Fruit fly (Drosophila melanogaster) whole organism, wandering third instar larva: ENCODE measurements around the gene CG12507.

Experiments
- Abd-B ChIP-seq: fragments of >200 bp; optimal IDR thresholded peaks from 2 replicates; lab custom pipeline; 2017; ENCODE audit warnings: missing biosample characterization, missing genetic modification characterization
- CG32264 ChIP-seq: fragments of 200-800 bp; sonication (Bioruptor generic); optimal IDR thresholded peaks from 2 replicates; lab custom pipeline; 2016; ENCODE audit warnings: missing biosample characterization, missing genetic modification characterization
- CG9705 ChIP-seq: fragments of 200-800 bp; sonication (Bioruptor generic); optimal IDR thresholded peaks from 2 replicates; lab custom pipeline; 2018; ENCODE audit warnings: missing biosample characterization, mild to moderate bottlenecking, missing genetic modification characterization
- CrebA ChIP-seq: fragments of 200-800 bp; sonication (Bioruptor generic); optimal IDR thresholded peaks from 2 replicates; lab custom pipeline; 2016; ENCODE audit warnings: missing biosample characterization, mild to moderate bottlenecking, missing genetic modification characterization, borderline replicate concordance
- Dfd ChIP-seq: fragments of >200 bp; optimal IDR thresholded peaks from 2 replicates; lab custom pipeline; 2017; ENCODE audit warnings: missing biosample characterization, missing genetic modification characterization
- Dif ChIP-seq: fragments of 200-275, 200-300 bp; sonication (Bioruptor generic); optimal IDR thresholded peaks from 2 replicates; lab custom pipeline; 2018; ENCODE audit warnings: missing biosample characterization, missing genetic modification characterization; ENCODE audit not compliant: partially characterized antibody
- GATAd ChIP-seq: sonication (Bioruptor generic); optimal IDR thresholded peaks from 2 replicates; lab custom pipeline; 2016; ENCODE audit warnings: missing biosample characterization, missing genetic modification characterization
- HLH106 ChIP-seq: fragments of 200-800 bp; optimal IDR thresholded peaks from 3 replicates; lab custom pipeline; 2019; ENCODE audit warnings: missing biosample characterization, mild to moderate bottlenecking, missing genetic modification characterization, moderate library complexity
- Hnf4 ChIP-seq: fragments of 200-800 bp; sonication (Bioruptor generic); optimal IDR thresholded peaks from 2 replicates; lab custom pipeline; 2016; ENCODE audit warnings: missing biosample characterization, mild to moderate bottlenecking, missing genetic modification characterization
- Hr78 ChIP-seq: fragments of >200 bp; optimal IDR thresholded peaks from 2 replicates; lab custom pipeline; 2017; ENCODE audit warnings: missing biosample characterization, missing genetic modification characterization
- Hr83 ChIP-seq: fragments of 200-300 bp; sonication (Bioruptor generic); optimal IDR thresholded peaks from 2 replicates; lab custom pipeline; 2016; ENCODE audit warnings: missing biosample characterization, mild to moderate bottlenecking, missing genetic modification characterization, moderate library complexity; ENCODE audit not compliant: poor library complexity, severe bottlenecking
- Jra ChIP-seq: sonication (Bioruptor generic); optimal IDR thresholded peaks from 2 replicates; lab custom pipeline; 2016; ENCODE audit warnings: missing biosample characterization, missing genetic modification characterization
- Mio ChIP-seq: sonication (Bioruptor generic); optimal IDR thresholded peaks from 2 replicates; lab custom pipeline; 2016; ENCODE audit warnings: missing biosample characterization, missing genetic modification characterization
- Myc ChIP-seq: fragments of >200 bp; optimal IDR thresholded peaks from 2 replicates; lab custom pipeline; 2017
- N ChIP-seq: fragments of >200 bp; optimal IDR thresholded peaks from 2 replicates; lab custom pipeline; 2018; ENCODE audit warnings: missing biosample characterization, missing external identifiers, missing genetic modification characterization
- OdsH ChIP-seq: fragments of 200-800 bp; sonication (Bioruptor generic); optimal IDR thresholded peaks from 2 replicates; lab custom pipeline; 2016; ENCODE audit warnings: missing biosample characterization, mild to moderate bottlenecking, missing genetic modification characterization
- Rel ChIP-seq, 2 experiments: fragments of 200-800 bp; sonication (Bioruptor generic) in 1 of 2; optimal IDR thresholded peaks; 2 replicates in 1 of 2; 3 replicates in 1 of 2; lab custom pipeline; 2016 to 2019; ENCODE audit warnings: mild to moderate bottlenecking in 2 of 2, missing biosample characterization in 2 of 2, missing genetic modification characterization in 2 of 2, moderate library complexity in 1 of 2
- Sp1 ChIP-seq: fragments of 200-800 bp; sonication (Bioruptor generic); optimal IDR thresholded peaks from 3 replicates; lab custom pipeline; 2019; ENCODE audit warnings: missing biosample characterization, mild to moderate bottlenecking, missing genetic modification characterization, moderate library complexity
- Vsx2 ChIP-seq: fragments of 200-300, 225-300 bp; sonication (Bioruptor generic); optimal IDR thresholded peaks from 2 replicates; lab custom pipeline; 2018; ENCODE audit warnings: missing biosample characterization, missing genetic modification characterization; ENCODE audit not compliant: partially characterized antibody
- br ChIP-seq: fragments of 200-800 bp; sonication (Bioruptor generic); optimal IDR thresholded peaks from 2 replicates; lab custom pipeline; 2016; ENCODE audit warnings: missing biosample characterization, missing genetic modification characterization
- brk ChIP-seq: fragments of 200-800 bp; sonication (Bioruptor generic); optimal IDR thresholded peaks from 2 replicates; lab custom pipeline; 2016; ENCODE audit warnings: missing biosample characterization, mild to moderate bottlenecking, missing genetic modification characterization
- dl ChIP-seq, 2 experiments: fragments of 175-275, 200-275 bp in 1 of 2; fragments of 200-275 bp in 1 of 2; sonication (Bioruptor generic); optimal IDR thresholded peaks; lab custom pipeline; 2018; ENCODE audit warnings: mild to moderate bottlenecking in 2 of 2, missing biosample characterization in 2 of 2, missing genetic modification characterization in 2 of 2, moderate library complexity in 2 of 2; ENCODE audit not compliant: partially characterized antibody in 2 of 2, insufficient read depth in 1 of 2
- dmrt93B ChIP-seq: fragments of 200-800 bp; sonication (Bioruptor generic); optimal IDR thresholded peaks from 2 replicates; lab custom pipeline; 2018; ENCODE audit warnings: missing biosample characterization, mild to moderate bottlenecking, missing genetic modification characterization
- dsf ChIP-seq: sonication (Bioruptor generic); optimal IDR thresholded peaks from 2 replicates; lab custom pipeline; 2016; ENCODE audit warnings: missing biosample characterization, missing genetic modification characterization, borderline replicate concordance
- ey ChIP-seq: fragments of 200-800 bp; sonication (Bioruptor generic); optimal IDR thresholded peaks from 2 replicates; lab custom pipeline; 2016; ENCODE audit warnings: missing biosample characterization, missing genetic modification characterization
- foxo ChIP-seq, 2 experiments: fragments of 200-800 bp; sonication (Bioruptor generic); optimal IDR thresholded peaks; 2 replicates in 1 of 2; 3 replicates in 1 of 2; lab custom pipeline; 2016 to 2017; ENCODE audit warnings: missing biosample characterization in 2 of 2, missing genetic modification characterization in 2 of 2
- fru ChIP-seq: fragments of 200-800 bp; sonication (Bioruptor generic); optimal IDR thresholded peaks from 3 replicates; lab custom pipeline; 2016; ENCODE audit warnings: missing biosample characterization, mild to moderate bottlenecking, missing genetic modification characterization
- h ChIP-seq: fragments of 200-800 bp; sonication (Bioruptor generic); optimal IDR thresholded peaks from 3 replicates; lab custom pipeline; 2016; ENCODE audit warnings: missing biosample characterization, mild to moderate bottlenecking, missing genetic modification characterization
- jim ChIP-seq: fragments of 175-275, 200-325 bp; sonication (Bioruptor generic); optimal IDR thresholded peaks from 2 replicates; lab custom pipeline; 2016; ENCODE audit warnings: missing biosample characterization, mild to moderate bottlenecking, missing genetic modification characterization
- lola ChIP-seq: fragments of >200 bp; optimal IDR thresholded peaks from 2 replicates; lab custom pipeline; 2017; ENCODE audit warnings: missing biosample characterization, missing genetic modification characterization
- pan ChIP-seq: fragments of >200 bp; optimal IDR thresholded peaks from 2 replicates; lab custom pipeline; 2017
- psq ChIP-seq: fragments of 200-800 bp; sonication (Bioruptor generic); optimal IDR thresholded peaks from 3 replicates; lab custom pipeline; 2017; ENCODE audit warnings: missing biosample characterization, mild to moderate bottlenecking, missing genetic modification characterization, moderate library complexity
- rgr ChIP-seq: fragments of 200-800 bp; sonication (Bioruptor generic); optimal IDR thresholded peaks from 3 replicates; lab custom pipeline; 2016; ENCODE audit warnings: missing biosample characterization, mild to moderate bottlenecking, missing genetic modification characterization
- sage ChIP-seq: fragments of 200-800 bp; sonication (Bioruptor generic); optimal IDR thresholded peaks from 2 replicates; lab custom pipeline; 2016; ENCODE audit warnings: missing biosample characterization, mild to moderate bottlenecking, missing genetic modification characterization
- sv ChIP-seq: fragments of 200-800 bp; sonication (Bioruptor generic); optimal IDR thresholded peaks from 3 replicates; lab custom pipeline; 2016; ENCODE audit warnings: missing biosample characterization, missing genetic modification characterization
- tai ChIP-seq: sonication (Bioruptor generic); optimal IDR thresholded peaks from 2 replicates; lab custom pipeline; 2016; ENCODE audit warnings: missing biosample characterization, missing genetic modification characterization
- usp ChIP-seq: fragments of >200 bp; optimal IDR thresholded peaks from 2 replicates; lab custom pipeline; 2017; ENCODE audit warnings: missing biosample characterization, missing genetic modification characterization
- woc ChIP-seq: sonication (Bioruptor generic); optimal IDR thresholded peaks from 2 replicates; lab custom pipeline; 2016; ENCODE audit warnings: missing biosample characterization, mild to moderate bottlenecking, missing genetic modification characterization

The CG12507 gene

DNA sequence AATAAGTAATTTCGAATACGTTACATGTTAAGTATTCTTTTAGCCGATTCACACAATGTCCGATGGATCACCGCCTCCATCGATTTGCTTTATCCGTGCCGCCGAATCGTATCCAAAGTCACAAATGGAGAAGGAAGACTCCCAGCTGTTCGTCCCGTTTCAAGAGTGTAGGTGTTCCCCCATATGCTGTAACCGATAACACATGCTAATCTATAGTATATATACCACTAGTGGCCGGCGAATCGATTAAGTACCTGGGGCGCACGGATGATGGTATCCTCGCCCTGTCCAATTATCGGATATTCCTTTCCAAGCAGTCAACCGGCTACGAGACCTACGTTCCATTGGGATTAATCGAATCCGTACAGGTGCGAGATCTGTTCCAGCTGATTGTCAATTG is 31.3 kb upstream of the CG12507 start, which contains the start of gene ERp44:
Gene ERp44, minus strand, starts transcription at position 101 of the 400 bp plus-strand sequence.
- TF ChIP-seq dmrt93B (GFP tag; lab: Kevin White, UChicago) (no peak), GATAd (no peak), brk (no peak), Sp1 (no peak), Abd-B (GFP tag; lab: Kevin White, UChicago) (no peak), usp (GFP tag; lab: Kevin White, UChicago) (no peak), tai (GFP tag; lab: Kevin White, UChicago) (no peak), CG32264 (GFP tag; lab: Kevin White, UChicago) (no peak)
- TF ChIP-seq, all 38 proteins: peak for 0

DNA sequence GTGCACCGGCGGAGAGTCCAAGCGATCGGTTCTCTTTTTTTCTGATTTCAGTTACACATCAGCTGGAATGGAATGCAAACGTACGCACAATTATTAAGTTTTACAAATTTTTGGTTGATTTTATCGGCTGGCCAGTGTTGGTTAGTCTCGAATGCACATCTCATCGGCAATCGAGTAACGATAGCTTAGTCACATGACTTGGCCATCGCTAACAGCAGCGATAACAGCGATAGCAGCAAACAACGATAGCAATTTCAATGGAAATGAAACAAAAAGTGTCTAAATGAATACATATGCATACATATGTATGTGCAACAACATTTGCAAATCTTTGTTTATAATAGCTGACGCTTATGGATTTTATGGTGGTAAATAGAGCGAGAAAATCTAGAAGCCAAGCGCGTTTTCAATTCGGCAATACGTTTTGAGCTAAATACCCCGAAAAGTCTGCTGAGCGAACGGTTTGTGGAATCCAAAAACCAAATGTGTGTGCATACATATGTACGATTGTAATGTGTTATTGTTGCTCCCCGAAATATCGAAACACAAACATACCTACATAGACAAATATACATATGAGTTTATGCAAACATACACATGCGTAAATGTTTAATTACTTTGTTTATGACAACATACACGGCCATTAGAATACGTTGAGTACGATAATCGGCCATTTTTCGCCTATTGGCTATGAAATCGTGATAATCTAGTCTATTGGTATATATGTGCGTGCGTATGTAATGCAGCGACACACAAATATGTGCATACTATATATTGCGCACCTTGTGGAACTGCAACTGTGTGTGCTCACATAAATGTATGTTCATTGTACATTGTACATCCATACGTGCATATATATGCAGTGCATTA is 30.3 kb upstream of the CG12507 start, which contains the start of gene CG3632:
Gene CG3632, plus strand, starts transcription at position 249 of the 870 bp plus-strand sequence.
- TF ChIP-seq ey (GFP tag; lab: Kevin White, UChicago) (peak; percentile 29), brk (no peak), fru (GFP tag; lab: Kevin White, UChicago) (no peak), Hr78 (GFP tag; lab: Kevin White, UChicago) (no peak), Dif (no peak), Abd-B (GFP tag; lab: Kevin White, UChicago) (no peak), pan (no peak), Jra (GFP tag; lab: Kevin White, UChicago) (peak; percentile 79), lola (GFP tag; lab: Kevin White, UChicago) (peak; percentile 44), tai (GFP tag; lab: Kevin White, UChicago) (no peak), br (GFP tag; lab: Kevin White, UChicago) (peak; percentile 41), woc (no peak), HLH106 (tag; lab: Kevin White, UChicago) (peak; percentile 45), Hnf4 (GFP tag; lab: Kevin White, UChicago) (peak; percentile 79), Rel (GFP tag; optimal IDR thresholded peaks at IDR 0.05; lab: Kevin White, UChicago) (no peak), Rel (tag; optimal IDR thresholded peaks at IDR 0.05; lab: Kevin White, UChicago) (peak; percentile 42), Vsx2 (GFP tag; lab: Kevin White, UChicago) (no peak), dl (GFP tag; optimal IDR thresholded peaks at IDR 0.05; lab: Kevin White, UChicago; ENCODE audit: insufficient read depth in 1 of 2, partially characterized antibody in 2 of 2) (no peak), foxo (GFP tag; optimal IDR thresholded peaks at IDR 0.05; lab: Kevin White, UChicago) (peak in 1 of 2 experiments; percentile 76), CG9705 (peak; percentile 36), dmrt93B (GFP tag; lab: Kevin White, UChicago) (no peak), Mio (GFP tag; lab: Kevin White, UChicago) (no peak), Hr83 (GFP tag; lab: Kevin White, UChicago) (peak; percentile 93), sv (GFP tag; lab: Kevin White, UChicago) (no peak), jim (peak; percentile 17), rgr (GFP tag; lab: Kevin White, UChicago) (peak; percentile 57), N (no peak), Myc (lab: Kevin White, UChicago) (peak; percentile 25), CrebA (GFP tag; lab: Kevin White, UChicago) (no peak), OdsH (GFP tag; lab: Kevin White, UChicago) (peak; percentile 4), Dfd (no peak), sage (GFP tag; lab: Kevin White, UChicago) (no peak), dsf (GFP tag; lab: Kevin White, UChicago) (peak; percentile 27), psq (GFP tag; lab: Kevin White, UChicago) (peak; percentile 33), GATAd (peak; percentile 36), CG32264 (GFP tag; lab: Kevin White, UChicago) (peak; percentile 0), h (GFP tag; lab: Kevin White, UChicago) (peak; percentile 66), usp (GFP tag; lab: Kevin White, UChicago) (no peak), Sp1 (peak; percentile 41)
- TF ChIP-seq, all 38 proteins: peak for 20
